Fruit fly (Drosophila melanogaster) whole organism: ENCODE data around the gene CG13137.

Experiments used
- CG8478 ChIP-seq: fragments of >200 bp; optimal IDR thresholded peaks from 2 replicates; lab custom pipeline; 2018; ENCODE audit warnings: inconsistent platforms
- Dll ChIP-seq: fragments of >200 bp; optimal IDR thresholded peaks from 2 replicates; lab custom pipeline; 2017
- EcR ChIP-seq, 2 experiments: fragments of >200 bp; optimal IDR thresholded peaks; 2 replicates each; lab custom pipeline; 2017; ENCODE audit warnings: missing biosample characterization in 2 of 2, missing genetic modification characterization in 2 of 2, missing genetic modification reagents in 2 of 2
- psq ChIP-seq: fragments of >200 bp; optimal IDR thresholded peaks from 2 replicates; lab custom pipeline; 2017
- usp ChIP-seq: fragments of >200 bp; optimal IDR thresholded peaks from 2 replicates; lab custom pipeline; 2017; ENCODE audit warnings: missing biosample characterization, missing genetic modification characterization, mixed read lengths

DNA sequence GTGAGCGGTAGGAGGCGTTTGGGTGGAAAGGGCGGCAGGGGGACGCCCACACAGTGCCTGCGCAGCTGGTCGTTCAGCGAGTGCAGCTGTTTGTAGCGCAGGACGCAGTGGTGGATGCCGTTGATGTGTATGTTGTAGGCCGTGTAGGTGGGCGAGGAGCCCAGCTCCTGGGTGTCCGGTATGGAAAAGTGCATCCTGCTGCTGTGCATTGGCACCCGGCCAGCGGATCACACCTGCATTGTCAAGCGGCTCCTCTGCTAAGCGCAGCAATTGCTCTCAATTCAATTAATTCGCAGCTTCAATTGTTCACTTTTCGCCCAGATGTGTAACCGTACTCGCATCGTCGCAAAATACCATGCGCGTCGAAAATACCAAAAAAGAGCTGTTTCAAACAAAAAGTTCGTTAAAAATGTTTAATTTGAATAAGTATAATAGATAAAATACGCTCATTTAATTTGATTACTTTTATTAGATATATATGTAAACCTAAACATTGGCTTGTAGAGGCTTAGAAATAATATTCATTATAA is 34.2 kb downstream of the CG13137 start, which contains the start of gene Snx17:
- TF ChIP-seq CG8478 (lab: Kevin White, UChicago) (no peak), psq (lab: Kevin White, UChicago) (no peak), EcR (GFP tag; optimal IDR thresholded peaks at IDR 0.05; lab: Kevin White, UChicago) (no peak), usp (GFP tag; lab: Kevin White, UChicago) (no peak), Dll (lab: Kevin White, UChicago) (no peak)
